Worm (Caenorhabditis elegans): ENCODE results near the gene spe-36.

DNA sequence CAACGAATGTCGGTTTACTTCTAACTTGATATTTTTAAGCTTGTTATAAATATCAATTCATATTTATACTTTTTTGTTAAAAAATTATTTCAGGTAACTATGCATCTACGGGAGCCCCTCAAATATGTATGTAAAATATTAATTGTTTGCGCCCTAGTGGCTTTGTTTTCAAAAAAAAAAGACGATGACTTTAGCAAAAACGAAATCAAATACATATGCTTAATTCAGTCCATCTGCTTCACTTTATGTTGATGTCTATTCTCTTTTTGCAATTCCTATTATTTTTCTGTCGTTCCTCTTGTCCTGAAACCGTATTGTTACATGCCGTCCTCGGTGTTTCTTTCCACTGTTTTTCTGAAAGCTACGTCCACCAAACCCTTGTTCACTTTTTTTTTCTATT lies 22.3 kb downstream of the spe-36 start:
- TF ChIP-seq pha-4 (tag; optimal IDR thresholded peaks at IDR 0.05) (no peak), unc-130 (GFP tag; optimal IDR thresholded peaks at IDR 0.05) (no peak), egrh-3 (GFP tag; IDR thresholded peaks at IDR 0.05) (no peak), lin-35 (GFP tag; optimal IDR thresholded peaks at IDR 0.05) (no peak), nfyb-1 (GFP tag; IDR thresholded peaks at IDR 0.05) (no peak), attf-5 (GFP tag; optimal IDR thresholded peaks at IDR 0.05) (no peak), unc-62 (GFP tag; optimal IDR thresholded peaks at IDR 0.05) (no peak), ama-1 (optimal IDR thresholded peaks at IDR 0.05) (no peak), ama-1 (GFP tag; optimal IDR thresholded peaks at IDR 0.05) (no peak), ets-4 (GFP tag; optimal IDR thresholded peaks at IDR 0.05) (no peak), let-526 (GFP tag; IDR thresholded peaks at IDR 0.05) (no peak), ccch-3 (GFP tag; optimal IDR thresholded peaks at IDR 0.05) (no peak)

Measured in whole organism, young adult.